In the genomic region with DNA sequence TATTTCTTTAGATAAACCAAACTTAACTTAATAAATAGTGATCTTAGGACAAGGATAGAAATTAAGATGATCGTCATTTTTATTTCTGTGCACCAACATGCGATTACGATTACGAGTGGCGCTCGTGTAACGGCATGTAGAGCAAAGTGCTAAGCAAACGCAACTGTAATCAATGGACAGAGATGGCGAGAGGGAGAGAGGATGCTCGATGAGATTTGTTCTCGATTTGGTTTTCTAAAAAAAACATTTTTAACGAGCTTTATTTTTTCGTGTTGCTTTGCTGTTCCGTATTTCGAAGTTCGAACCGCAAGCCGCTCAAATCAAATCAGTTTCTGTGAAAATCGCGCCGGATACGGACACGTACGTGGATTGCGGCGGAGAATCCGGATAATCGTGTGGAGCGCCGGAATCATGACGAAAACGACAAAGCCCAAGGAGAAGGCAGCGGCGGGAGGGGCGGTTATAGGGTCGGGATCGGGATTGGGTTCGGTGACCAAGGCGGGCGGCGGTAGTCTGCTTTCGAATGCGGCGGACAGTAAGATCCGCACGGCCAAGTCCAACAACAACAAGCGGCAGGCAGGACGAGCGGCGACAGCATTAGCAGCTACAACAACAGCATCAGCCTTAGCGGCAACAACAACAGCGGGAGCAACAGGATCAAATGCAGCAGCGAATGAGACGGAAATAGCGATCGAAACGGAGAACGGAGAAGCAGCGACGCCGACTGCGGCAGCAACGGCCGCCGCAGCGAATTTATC, we compare ENCODE assay signal across 4 fruit fly cellular contexts.
TF ChIP-seq lines count a peak whose summit lies in the region.

No protein-coding gene starts in this region.

- TF ChIP-seq CTCF in whole organism, embryonic (GFP tag; optimal IDR thresholded peaks at IDR 0.05; lab: Kevin White, UChicago) = no peak

TF ChIP-seq in whole organism, adult, 20 proteins besides CTCF, POLR2A, EP300 and RAD21:
- TF ChIP-seq pad (GFP tag; optimal IDR thresholded peaks at IDR 0.05; lab: Kevin White, UChicago) = no peak
- TF ChIP-seq CG11617 (GFP tag; optimal IDR thresholded peaks at IDR 0.05; lab: Kevin White, UChicago) = no peak
- TF ChIP-seq bab1 (GFP tag; optimal IDR thresholded peaks at IDR 0.05; lab: Kevin White, UChicago) = no peak
- no peak for TF ChIP-seq CG33017 (tag; optimal IDR thresholded peaks at IDR 0.05; lab: Kevin White, UChicago)
- TF ChIP-seq kay (GFP tag; lab: Kevin White, UChicago; ENCODE audit: borderline replicate concordance) = no peak
- no peak for TF ChIP-seq CG14711 (tag; optimal IDR thresholded peaks at IDR 0.05; lab: Kevin White, UChicago)
- peak; percentile 4 for TF ChIP-seq cic (GFP tag; optimal IDR thresholded peaks at IDR 0.05; lab: Kevin White, UChicago)
- no peak for TF ChIP-seq Clk (GFP tag; optimal IDR thresholded peaks at IDR 0.05; lab: Kevin White, UChicago)
- TF ChIP-seq CG5204 (GFP tag; optimal IDR thresholded peaks at IDR 0.05; lab: Kevin White, UChicago) = no peak
- TF ChIP-seq toe (GFP tag; optimal IDR thresholded peaks at IDR 0.05; lab: Kevin White, UChicago) = no peak
- TF ChIP-seq Mnt (GFP tag; optimal IDR thresholded peaks at IDR 0.05; lab: Kevin White, UChicago) = no peak
- TF ChIP-seq tj (GFP tag; optimal IDR thresholded peaks at IDR 0.05; lab: Kevin White, UChicago) = no peak
- TF ChIP-seq ovo (GFP tag; optimal IDR thresholded peaks at IDR 0.05; lab: Kevin White, UChicago) = peak; percentile 69

TF ChIP-seq in whole organism, embryonic, 481 proteins besides CTCF, POLR2A, EP300 and RAD21:
- TF ChIP-seq CG4360 (GFP tag; IDR thresholded peaks at IDR 0.05; lab: Robert Waterston, UW) = peak; percentile 99
- peak; percentile 61; the same call in 1 of the 2 replicates for TF ChIP-seq Adf1 (GFP tag; IDR thresholded peaks at IDR 0.05; lab: Robert Waterston, UW)
- TF ChIP-seq sima (GFP tag; optimal IDR thresholded peaks at IDR 0.05; lab: Kevin White, UChicago) = no peak
- peak; percentile 62 for TF ChIP-seq Med (GFP tag; lab: Kevin White, UChicago)
- TF ChIP-seq Ets65A (GFP tag; lab: Kevin White, UChicago) = peak; percentile 24
- 0 out of 3 replicates have a peak, but pooled peaks have one; percentile 48 for TF ChIP-seq hb (GFP tag; IDR thresholded peaks at IDR 0.05; lab: Robert Waterston, UW; ENCODE audit: partially characterized antibody)
- peak in 1 of 2 experiments; percentile 20 for TF ChIP-seq Trl (optimal IDR thresholded peaks at IDR 0.05; lab: Kevin White, UChicago)
- no peak for TF ChIP-seq Trl (GFP tag; optimal IDR thresholded peaks at IDR 0.05; lab: Kevin White, UChicago)
- TF ChIP-seq gsb-n (tag; optimal IDR thresholded peaks at IDR 0.05; lab: Kevin White, UChicago) = no peak
- peak; percentile 27; the same call in 1 of the 2 replicates for TF ChIP-seq crol (GFP tag; IDR thresholded peaks at IDR 0.05; lab: Robert Waterston, UW)
- TF ChIP-seq Drgx (GFP tag; IDR thresholded peaks at IDR 0.05; lab: Robert Waterston, UW) = peak; percentile 12; the same call in 1 of the 2 replicates
- TF ChIP-seq Gsc (GFP tag; IDR thresholded peaks at IDR 0.05; lab: Robert Waterston, UW) = no peak
- 0 out of 3 replicates have a peak, but pooled peaks have one; percentile 20 for TF ChIP-seq CG16813 (GFP tag; IDR thresholded peaks at IDR 0.05; lab: Robert Waterston, UW; ENCODE audit: partially characterized antibody)
- TF ChIP-seq scrt (GFP tag; optimal IDR thresholded peaks at IDR 0.05; lab: Kevin White, UChicago) = no peak
- TF ChIP-seq CG7963 (GFP tag; IDR thresholded peaks at IDR 0.05; lab: Robert Waterston, UW; ENCODE audit: partially characterized antibody) = 0 out of 3 replicates have a peak, but pooled peaks have one; percentile 8
- TF ChIP-seq zen (tag; optimal IDR thresholded peaks at IDR 0.05; lab: Kevin White, UChicago) = peak; percentile 65
- TF ChIP-seq Rfx (GFP tag; IDR thresholded peaks at IDR 0.05; lab: Robert Waterston, UW) = 0 out of 2 replicates have a peak, but pooled peaks have one; percentile 9
- TF ChIP-seq Hr51 (GFP tag; optimal IDR thresholded peaks at IDR 0.05; lab: Kevin White, UChicago) = no peak
- TF ChIP-seq CG1832 (GFP tag; optimal IDR thresholded peaks at IDR 0.05; lab: Kevin White, UChicago) = peak; percentile 30

TF ChIP-seq in whole organism, prepupa, 60 proteins besides CTCF, POLR2A, EP300 and RAD21:
- TF ChIP-seq CG8632 (GFP tag; optimal IDR thresholded peaks at IDR 0.05; lab: Kevin White, UChicago) (no peak), dac (GFP tag; optimal IDR thresholded peaks at IDR 0.05; lab: Kevin White, UChicago) (no peak), CG11294 (GFP tag; IDR thresholded peaks at IDR 0.05; lab: Robert Waterston, UW) (no peak), ss (GFP tag; optimal IDR thresholded peaks at IDR 0.05; lab: Kevin White, UChicago) (no peak), CG6792 (GFP tag; optimal IDR thresholded peaks at IDR 0.05; lab: Kevin White, UChicago) (no peak), esn (GFP tag; optimal IDR thresholded peaks at IDR 0.05; lab: Kevin White, UChicago) (no peak), CG6276 (GFP tag; optimal IDR thresholded peaks at IDR 0.05; lab: Kevin White, UChicago) (peak; percentile 18), eg (GFP tag; IDR thresholded peaks at IDR 0.05; lab: Robert Waterston, UW) (peak; percentile 45; the same call in 2 of the 3 replicates), CG8119 (GFP tag; IDR thresholded peaks at IDR 0.05; lab: Robert Waterston, UW) (no peak), Eip75B (GFP tag; optimal IDR thresholded peaks at IDR 0.05; lab: Kevin White, UChicago) (no peak), CG10669 (GFP tag; optimal IDR thresholded peaks at IDR 0.05; lab: Kevin White, UChicago) (no peak), svp (GFP tag; lab: Kevin White, UChicago) (peak; percentile 95), Sox15 (GFP tag; optimal IDR thresholded peaks at IDR 0.05; lab: Kevin White, UChicago) (no peak), CG6163 (GFP tag; IDR thresholded peaks at IDR 0.05; lab: Robert Waterston, UW) (0 out of 3 replicates have a peak, but pooled peaks have one; percentile 8), Gug (GFP tag; IDR thresholded peaks at IDR 0.05; lab: Robert Waterston, UW) (0 out of 2 replicates have a peak, but pooled peaks have one; percentile 13), CG32006 (GFP tag; optimal IDR thresholded peaks at IDR 0.05; lab: Kevin White, UChicago) (peak; percentile 17), spab (GFP tag; optimal IDR thresholded peaks at IDR 0.05; lab: Kevin White, UChicago) (no peak)
TF ChIP-seq in whole organism, prepupa: peak in this region for 6.

TF ChIP-seq in whole organism, pupa, 21 proteins besides CTCF, POLR2A, EP300 and RAD21:
- TF ChIP-seq CG32121 (GFP tag; IDR thresholded peaks at IDR 0.05; lab: Robert Waterston, UW) (peak; percentile 31; the same call in 1 of the 2 replicates), CG10348 (GFP tag; IDR thresholded peaks at IDR 0.05; lab: Robert Waterston, UW) (no peak), CG12605 (GFP tag; IDR thresholded peaks at IDR 0.05; lab: Robert Waterston, UW) (peak; percentile 58), fd96Ca (GFP tag; IDR thresholded peaks at IDR 0.05; lab: Robert Waterston, UW) (no peak), Ets98B (GFP tag; IDR thresholded peaks at IDR 0.05; lab: Robert Waterston, UW) (no peak; the same call in 1 of the 2 replicates), rn (GFP tag; IDR thresholded peaks at IDR 0.05; lab: Robert Waterston, UW) (no peak), CG13204 (GFP tag; optimal IDR thresholded peaks at IDR 0.05; lab: Kevin White, UChicago) (peak; percentile 81), CG8159 (tag; optimal IDR thresholded peaks at IDR 0.05; lab: Kevin White, UChicago) (no peak), CG34367 (tag; optimal IDR thresholded peaks at IDR 0.05; lab: Kevin White, UChicago) (no peak), CG15710 (tag; optimal IDR thresholded peaks at IDR 0.05; lab: Kevin White, UChicago) (no peak), gl (tag; optimal IDR thresholded peaks at IDR 0.05; lab: Kevin White, UChicago) (no peak), CG4496 (GFP tag; IDR thresholded peaks at IDR 0.05; lab: Robert Waterston, UW) (peak; percentile 54; the same call in 1 of the 3 replicates), Pif1B (GFP tag; optimal IDR thresholded peaks at IDR 0.05; lab: Kevin White, UChicago) (no peak), CG14655 (GFP tag; optimal IDR thresholded peaks at IDR 0.05; lab: Kevin White, UChicago) (peak; percentile 14), Snoo (tag; optimal IDR thresholded peaks at IDR 0.05; lab: Kevin White, UChicago) (no peak), D1 (tag; optimal IDR thresholded peaks at IDR 0.05; lab: Kevin White, UChicago) (no peak), CG8301 (tag; optimal IDR thresholded peaks at IDR 0.05; lab: Kevin White, UChicago) (no peak), CG17806 (tag; optimal IDR thresholded peaks at IDR 0.05; lab: Kevin White, UChicago) (no peak)
TF ChIP-seq in whole organism, pupa: peak in this region for 5.
